Fruit fly (Drosophila melanogaster): ENCODE data around the gene Cad87A.

Cad87A gene

dm6 chr3R:11851939-11852338 lies 97.0 kb downstream of the Cad87A start (continued):
- TF ChIP-seq amos (GFP tag; IDR thresholded peaks at IDR 0.05; ENCODE audit: partially characterized antibody) = no peak
- TF ChIP-seq org-1 (GFP tag; optimal IDR thresholded peaks at IDR 0.05) = no peak
- peak; percentile 46 for TF ChIP-seq salm (tag; optimal IDR thresholded peaks at IDR 0.05)
- no peak for TF ChIP-seq CG34376 (GFP tag; optimal IDR thresholded peaks at IDR 0.05)
- TF ChIP-seq ro (GFP tag; IDR thresholded peaks at IDR 0.05) = no peak
- TF ChIP-seq CG8359 (GFP tag; optimal IDR thresholded peaks at IDR 0.05; ENCODE audit: borderline replicate concordance) = no peak
- no peak for TF ChIP-seq Poxn (GFP tag; IDR thresholded peaks at IDR 0.05)
- TF ChIP-seq CG3065 (GFP tag; optimal IDR thresholded peaks at IDR 0.05) = no peak
- TF ChIP-seq CG10565 (GFP tag; optimal IDR thresholded peaks at IDR 0.05) = no peak
- no peak for TF ChIP-seq dan (GFP tag; IDR thresholded peaks at IDR 0.05)
- TF ChIP-seq ci (GFP tag; IDR thresholded peaks at IDR 0.05) = no peak
- peak; percentile 46 for TF ChIP-seq kah (GFP tag; optimal IDR thresholded peaks at IDR 0.05)
- no peak for TF ChIP-seq CG13296 (GFP tag; optimal IDR thresholded peaks at IDR 0.05)
- no peak for TF ChIP-seq CG17186 (GFP tag; optimal IDR thresholded peaks at IDR 0.05)
- no peak for TF ChIP-seq pita (GFP tag; optimal IDR thresholded peaks at IDR 0.05)
- TF ChIP-seq CG30020 (tag; optimal IDR thresholded peaks at IDR 0.05) = no peak
- peak; percentile 62 for TF ChIP-seq Abd-B (GFP tag; optimal IDR thresholded peaks at IDR 0.05)
- no peak for TF ChIP-seq Fer1 (GFP tag; optimal IDR thresholded peaks at IDR 0.05)
- no peak for TF ChIP-seq CG12744 (GFP tag; optimal IDR thresholded peaks at IDR 0.05)
- TF ChIP-seq Gsc (GFP tag; IDR thresholded peaks at IDR 0.05) = no peak
- peak; percentile 3 for TF ChIP-seq nau (GFP tag; optimal IDR thresholded peaks at IDR 0.05)
- TF ChIP-seq E2f1 (GFP tag; IDR thresholded peaks at IDR 0.05) = no peak
- no peak for TF ChIP-seq Trl (optimal IDR thresholded peaks at IDR 0.05)
- TF ChIP-seq Trl (GFP tag; optimal IDR thresholded peaks at IDR 0.05) = no peak
- TF ChIP-seq CG18764 (GFP tag; optimal IDR thresholded peaks at IDR 0.05) = no peak
- TF ChIP-seq CG4282 (GFP tag; optimal IDR thresholded peaks at IDR 0.05) = no peak
- TF ChIP-seq CG17328 (GFP tag; IDR thresholded peaks at IDR 0.05) = peak; percentile 68; the same call in 1 of the 2 replicates
- TF ChIP-seq HmgZ (tag; optimal IDR thresholded peaks at IDR 0.05) = no peak
- no peak for TF ChIP-seq CG7786 (GFP tag; optimal IDR thresholded peaks at IDR 0.05)
- TF ChIP-seq CG1603 (tag; optimal IDR thresholded peaks at IDR 0.05) = peak; percentile 53
- no peak; the same call in 2 of the 3 replicates for TF ChIP-seq CG17361 (GFP tag; IDR thresholded peaks at IDR 0.05)
- no peak for TF ChIP-seq CG8281 (tag; optimal IDR thresholded peaks at IDR 0.05)
- TF ChIP-seq ind (GFP tag; optimal IDR thresholded peaks at IDR 0.05) = no peak
- TF ChIP-seq HLH3B (GFP tag; IDR thresholded peaks at IDR 0.05) = peak; percentile 49
- TF ChIP-seq CG32772 (GFP tag; IDR thresholded peaks at IDR 0.05) = no peak
- TF ChIP-seq CG15073 (GFP tag; optimal IDR thresholded peaks at IDR 0.05) = no peak
- TF ChIP-seq B-H2 (GFP tag; optimal IDR thresholded peaks at IDR 0.05) = no peak
- no peak for TF ChIP-seq lbe (GFP tag; optimal IDR thresholded peaks at IDR 0.05)
- no peak for TF ChIP-seq sna (GFP tag; IDR thresholded peaks at IDR 0.05; ENCODE audit: partially characterized antibody)
- TF ChIP-seq CG4328 (GFP tag; optimal IDR thresholded peaks at IDR 0.05) = no peak
- TF ChIP-seq trh (GFP tag; optimal IDR thresholded peaks at IDR 0.05) = no peak
- no peak for TF ChIP-seq Ravus (GFP tag; IDR thresholded peaks at IDR 0.05)
- no peak for TF ChIP-seq nerfin-2 (GFP tag; IDR thresholded peaks at IDR 0.05; ENCODE audit: partially characterized antibody)
- no peak for TF ChIP-seq Ets97D (GFP tag; optimal IDR thresholded peaks at IDR 0.05)
- TF ChIP-seq CG10543 (GFP tag; optimal IDR thresholded peaks at IDR 0.05) = no peak
- no peak for TF ChIP-seq disco-r (GFP tag; optimal IDR thresholded peaks at IDR 0.05)
- TF ChIP-seq CG4730 (GFP tag; IDR thresholded peaks at IDR 0.05) = no peak
- no peak for TF ChIP-seq CG43689 (GFP tag; IDR thresholded peaks at IDR 0.05)
- no peak for TF ChIP-seq Lpt (GFP tag; optimal IDR thresholded peaks at IDR 0.05)
- TF ChIP-seq BtbVII (GFP tag; optimal IDR thresholded peaks at IDR 0.05) = no peak
- no peak for TF ChIP-seq CG2116 (GFP tag; optimal IDR thresholded peaks at IDR 0.05)
- peak; percentile 75 for TF ChIP-seq D19A (tag; optimal IDR thresholded peaks at IDR 0.05)
- peak; percentile 26; the same call in 1 of the 2 replicates for TF ChIP-seq esg (GFP tag; conservative IDR thresholded peaks at IDR 0.05)

All from whole organism, embryonic.